Worm (Caenorhabditis elegans) whole organism, young adult: ENCODE results near the gene pkc-1.

Experiments
- Y53G8AR.9 ChIP-seq: fragments of 200-800 bp; sonication (Bioruptor generic); conservative IDR thresholded peaks from 2 replicates; pipeline ENCODE4 v1.3.6; 2022; ENCODE audit warnings: missing genetic modification reagents, missing genetic modification characterization, missing compliant biosample characterization
- egl-18 ChIP-seq: fragments of 200-800 bp; sonication (Bioruptor generic); IDR thresholded peaks from 2 replicates; pipeline ENCODE4 v1.3.6; 2022; ENCODE audit warnings: missing genetic modification reagents, missing genetic modification characterization, missing compliant biosample characterization
- lin-35 ChIP-seq, 3 experiments: fragments of 150-350 bp in 2 of 3; sonication (generic microtip) in 1 of 3; optimal IDR thresholded peaks; 2 replicates each; lab custom pipeline; 2014 to 2018; ENCODE audit warnings: missing biosample characterization in 3 of 3, missing genetic modification characterization in 3 of 3, missing genetic modification reagents in 3 of 3
- snpc-4 ChIP-seq, 5 experiments: fragments of 150-350 bp in 1 of 5; sonication (generic microtip) in 4 of 5; optimal IDR thresholded peaks; 2 replicates each; lab custom pipeline; 2014 to 2018; ENCODE audit warnings: missing genetic modification characterization in 5 of 5, missing biosample characterization in 3 of 5, antibody characterized with exemption in 2 of 5, mild to moderate bottlenecking in 2 of 5, missing compliant biosample characterization in 2 of 5, missing genotype in 2 of 5, moderate library complexity in 2 of 5, missing genetic modification reagents in 1 of 5

- TF ChIP-seq snpc-4 (GFP tag; optimal IDR thresholded peaks at IDR 0.05; lab: Kevin White, UChicago) (no peak), snpc-4 (tag; optimal IDR thresholded peaks at IDR 0.05; lab: Kevin White, UChicago) (no peak), lin-35 (GFP tag; optimal IDR thresholded peaks at IDR 0.05; lab: Kevin White, UChicago) (no peak), egl-18 (no peak), Y53G8AR.9 (GFP tag; lab: Robert Waterston, UW) (no peak)
Observed at ce11 chrV:12053598-12053997, 21.6 kb upstream of the pkc-1 start, which contains the start of gene F10C2.7.
